Worm (Caenorhabditis elegans): ENCODE results near the gene prp-8.

Gene prp-8

ce11 chrIII:8115877-8116276 lies 48.3 kb upstream of the prp-8 start:
- TF ChIP-seq sem-4 (tag; optimal IDR thresholded peaks at IDR 0.05) (no peak), unc-39 (tag; optimal IDR thresholded peaks at IDR 0.05) (no peak), sma-9 (GFP tag; optimal IDR thresholded peaks at IDR 0.05) (no peak), sma-9 (tag; optimal IDR thresholded peaks at IDR 0.05) (no peak), zag-1 (tag; optimal IDR thresholded peaks at IDR 0.05) (no peak), ztf-1 (GFP tag; conservative IDR thresholded peaks at IDR 0.05) (no peak), skn-1 (tag; optimal IDR thresholded peaks at IDR 0.05) (no peak), alr-1 (tag; optimal IDR thresholded peaks at IDR 0.05) (no peak), ztf-11 (tag; optimal IDR thresholded peaks at IDR 0.05) (no peak), ZK546.5 (tag; optimal IDR thresholded peaks at IDR 0.05) (no peak), fos-1 (tag; optimal IDR thresholded peaks at IDR 0.05) (no peak)

- TF ChIP-seq ztf-11 (tag; optimal IDR thresholded peaks at IDR 0.05) (no peak), ama-1 (optimal IDR thresholded peaks at IDR 0.05) (no peak), mab-5 (tag; optimal IDR thresholded peaks at IDR 0.05) (no peak), sma-9 (GFP tag; optimal IDR thresholded peaks at IDR 0.05) (no peak), sma-9 (tag; optimal IDR thresholded peaks at IDR 0.05) (no peak), ceh-82 (tag; optimal IDR thresholded peaks at IDR 0.05) (no peak), nhr-77 (tag; optimal IDR thresholded peaks at IDR 0.05) (no peak), gmeb-1 (tag; optimal IDR thresholded peaks at IDR 0.05) (no peak), dmd-4 (tag; optimal IDR thresholded peaks at IDR 0.05) (no peak), nhr-10 (tag; optimal IDR thresholded peaks at IDR 0.05) (no peak), unc-55 (GFP tag; optimal IDR thresholded peaks at IDR 0.05) (no peak), alr-1 (tag; optimal IDR thresholded peaks at IDR 0.05) (no peak), lin-13 (GFP tag; optimal IDR thresholded peaks at IDR 0.05) (no peak), nhr-21 (tag; optimal IDR thresholded peaks at IDR 0.05) (no peak), snpc-4 (tag; optimal IDR thresholded peaks at IDR 0.05) (no peak), lin-39 (tag; optimal IDR thresholded peaks at IDR 0.05) (no peak)
Observed at ce11 chrIII:8117155-8117554, 47.0 kb upstream of the prp-8 start.

- no peak for TF ChIP-seq peb-1 (tag; optimal IDR thresholded peaks at IDR 0.05)
- no peak for TF ChIP-seq ama-1 (optimal IDR thresholded peaks at IDR 0.05)
- TF ChIP-seq sma-3 (GFP tag; optimal IDR thresholded peaks at IDR 0.05) = no peak
- no peak for TF ChIP-seq fos-1 (tag; optimal IDR thresholded peaks at IDR 0.05)
- TF ChIP-seq alr-1 (tag; optimal IDR thresholded peaks at IDR 0.05) = no peak
- TF ChIP-seq crh-2 (tag; optimal IDR thresholded peaks at IDR 0.05) = no peak
- TF ChIP-seq nhr-237 (tag; optimal IDR thresholded peaks at IDR 0.05) = no peak
- TF ChIP-seq elt-1 (tag; optimal IDR thresholded peaks at IDR 0.05) = no peak
- TF ChIP-seq nhr-129 (tag; optimal IDR thresholded peaks at IDR 0.05) = no peak
- no peak for TF ChIP-seq unc-55 (GFP tag; optimal IDR thresholded peaks at IDR 0.05)
- TF ChIP-seq nhr-10 (tag; optimal IDR thresholded peaks at IDR 0.05) = no peak
- TF ChIP-seq sma-9 (GFP tag; optimal IDR thresholded peaks at IDR 0.05) = no peak
- no peak for TF ChIP-seq sma-9 (tag; optimal IDR thresholded peaks at IDR 0.05)
- no peak for TF ChIP-seq ceh-82 (tag; optimal IDR thresholded peaks at IDR 0.05)
- no peak for TF ChIP-seq skn-1 (tag; optimal IDR thresholded peaks at IDR 0.05)
- no peak for TF ChIP-seq dmd-4 (tag; optimal IDR thresholded peaks at IDR 0.05)
- TF ChIP-seq mab-5 (tag; optimal IDR thresholded peaks at IDR 0.05) = no peak
- TF ChIP-seq lin-13 (GFP tag; optimal IDR thresholded peaks at IDR 0.05) = no peak
- TF ChIP-seq lin-39 (tag; optimal IDR thresholded peaks at IDR 0.05) = no peak
Observed at ce11 chrIII:8121132-8121531, 43.0 kb upstream of the prp-8 start, which contains the start of gene gei-8. Gene gei-8, minus strand, starts transcription at chrIII:8121232.

- TF ChIP-seq snpc-4 (tag; optimal IDR thresholded peaks at IDR 0.05) (no peak), elt-1 (tag; optimal IDR thresholded peaks at IDR 0.05) (no peak), lin-11 (tag; optimal IDR thresholded peaks at IDR 0.05) (peak; percentile 12), lsy-2 (tag; optimal IDR thresholded peaks at IDR 0.05) (peak in 1 of 2 experiments; percentile 55), gmeb-1 (tag; optimal IDR thresholded peaks at IDR 0.05) (no peak), unc-55 (GFP tag; optimal IDR thresholded peaks at IDR 0.05) (no peak), nhr-21 (tag; optimal IDR thresholded peaks at IDR 0.05) (peak; percentile 63)
Observed at ce11 chrIII:8121923-8122322, 42.2 kb upstream of the prp-8 start.

ce11 chrIII:8124323-8124722 lies 39.9 kb upstream of the prp-8 start:
- TF ChIP-seq nhr-21 (tag; optimal IDR thresholded peaks at IDR 0.05) (peak; percentile 72), ama-1 (optimal IDR thresholded peaks at IDR 0.05) (no peak), mdl-1 (tag; optimal IDR thresholded peaks at IDR 0.05) (peak in 1 of 2 experiments; percentile 46), nhr-77 (tag; optimal IDR thresholded peaks at IDR 0.05) (no peak), crh-2 (tag; optimal IDR thresholded peaks at IDR 0.05) (peak; percentile 90), C34F6.9 (tag; optimal IDR thresholded peaks at IDR 0.05) (peak; percentile 92), alr-1 (tag; optimal IDR thresholded peaks at IDR 0.05) (no peak), gmeb-1 (tag; optimal IDR thresholded peaks at IDR 0.05) (peak; percentile 37), unc-55 (GFP tag; optimal IDR thresholded peaks at IDR 0.05) (peak; percentile 83), lsy-2 (tag; optimal IDR thresholded peaks at IDR 0.05) (peak; percentile 20 to 89), ZK546.5 (tag; optimal IDR thresholded peaks at IDR 0.05) (no peak), ztf-4 (tag; optimal IDR thresholded peaks at IDR 0.05) (no peak), unc-39 (tag; optimal IDR thresholded peaks at IDR 0.05) (no peak), lin-13 (GFP tag; optimal IDR thresholded peaks at IDR 0.05) (peak; percentile 82), nhr-129 (tag; optimal IDR thresholded peaks at IDR 0.05) (peak; percentile 68), snpc-4 (tag; optimal IDR thresholded peaks at IDR 0.05) (no peak), nhr-6 (tag; optimal IDR thresholded peaks at IDR 0.05) (peak; percentile 50), sma-9 (GFP tag; optimal IDR thresholded peaks at IDR 0.05) (peak; percentile 87), sma-9 (tag; optimal IDR thresholded peaks at IDR 0.05) (no peak), skn-1 (tag; optimal IDR thresholded peaks at IDR 0.05) (no peak), F13H6.1 (tag; optimal IDR thresholded peaks at IDR 0.05) (peak; percentile 80), mab-5 (tag; optimal IDR thresholded peaks at IDR 0.05) (peak; percentile 29), egl-27 (tag; optimal IDR thresholded peaks at IDR 0.05) (peak; percentile 34), sem-4 (tag; optimal IDR thresholded peaks at IDR 0.05) (no peak), lin-11 (tag; optimal IDR thresholded peaks at IDR 0.05) (no peak), fos-1 (tag; optimal IDR thresholded peaks at IDR 0.05) (peak; percentile 86), nhr-25 (tag; optimal IDR thresholded peaks at IDR 0.05) (peak; percentile 88), nhr-12 (tag; optimal IDR thresholded peaks at IDR 0.05) (no peak)
